Fruit fly (Drosophila melanogaster) whole organism, adult: ENCODE data around the gene Tsp29Fb.

Experiments
- CG11617 ChIP-seq: fragments of 200-800 bp; sonication (Bioruptor generic); optimal IDR thresholded peaks from 2 replicates; lab custom pipeline; 2017; ENCODE audit warnings: mild to moderate bottlenecking, missing biosample characterization, missing genetic modification reagents, missing genetic modification characterization
- CG12768 ChIP-seq: fragments of 200-800 bp; sonication (Bioruptor generic); optimal IDR thresholded peaks from 2 replicates; lab custom pipeline; 2017; ENCODE audit warnings: missing biosample characterization, missing genetic modification characterization, mild to moderate bottlenecking, moderate library complexity, missing genetic modification reagents
- CG1620 ChIP-seq: fragments of 200-800 bp; sonication (Bioruptor generic); optimal IDR thresholded peaks from 2 replicates; lab custom pipeline; 2016; ENCODE audit warnings: missing biosample characterization, missing genetic modification characterization
- CG5204 ChIP-seq: fragments of 200-800 bp; sonication (Bioruptor generic); optimal IDR thresholded peaks from 2 replicates; lab custom pipeline; 2016; ENCODE audit warnings: missing biosample characterization, missing genetic modification characterization
- CG7045 ChIP-seq: fragments of 200-800 bp; sonication (Bioruptor generic); optimal IDR thresholded peaks from 2 replicates; lab custom pipeline; 2017; ENCODE audit warnings: missing biosample characterization, mild to moderate bottlenecking, missing genetic modification characterization
- CG7101 ChIP-seq: fragments of 200-800 bp; sonication (Bioruptor generic); optimal IDR thresholded peaks from 2 replicates; lab custom pipeline; 2018; ENCODE audit warnings: missing biosample characterization, mild to moderate bottlenecking, missing genetic modification characterization, moderate library complexity
- Crg-1 ChIP-seq: fragments of 200-800 bp; sonication (Bioruptor generic); optimal IDR thresholded peaks from 2 replicates; lab custom pipeline; 2016; ENCODE audit warnings: missing biosample characterization, missing genetic modification characterization
- Mnt ChIP-seq: fragments of 200-800 bp; sonication (Bioruptor generic); optimal IDR thresholded peaks from 2 replicates; lab custom pipeline; 2016; ENCODE audit warnings: missing biosample characterization, mild to moderate bottlenecking, missing genetic modification characterization
- bab1 ChIP-seq: fragments of 200-800 bp; sonication (Bioruptor generic); optimal IDR thresholded peaks from 3 replicates; lab custom pipeline; 2019; ENCODE audit warnings: missing biosample characterization, mild to moderate bottlenecking, missing genetic modification characterization, moderate library complexity
- cic ChIP-seq: fragments of 200-800 bp; sonication (Bioruptor generic); optimal IDR thresholded peaks from 2 replicates; lab custom pipeline; 2017; ENCODE audit warnings: missing biosample characterization, mild to moderate bottlenecking, missing genetic modification characterization, moderate library complexity
- cnc ChIP-seq, 2 experiments: fragments of >200 bp; optimal IDR thresholded peaks; 2 replicates each; lab custom pipeline; 2017
- kay ChIP-seq: fragments of 200-800 bp; sonication (Bioruptor generic); peaks from one replicate; lab custom pipeline; 2016; ENCODE audit warnings: missing biosample characterization, missing genetic modification characterization, borderline replicate concordance
- ovo ChIP-seq: fragments of 200-800 bp; sonication (Bioruptor generic); optimal IDR thresholded peaks from 2 replicates; lab custom pipeline; 2016; ENCODE audit warnings: missing biosample characterization, missing genetic modification characterization
- pad ChIP-seq: fragments of 200-800 bp; sonication (Bioruptor generic); optimal IDR thresholded peaks from 3 replicates; lab custom pipeline; 2017; ENCODE audit warnings: missing biosample characterization, missing genetic modification characterization, mild to moderate bottlenecking, moderate library complexity, missing genetic modification reagents

dm6 chr2L:8972905-8973304 lies 35.7 kb downstream of the Tsp29Fb start:
- TF ChIP-seq ovo, result no peak
- TF ChIP-seq kay (GFP tag; lab: Kevin White, UChicago), result no peak
- TF ChIP-seq cic (GFP tag; lab: Kevin White, UChicago), result no peak
- TF ChIP-seq CG7101 (tag; lab: Kevin White, UChicago), result no peak
- TF ChIP-seq Crg-1 (GFP tag; lab: Kevin White, UChicago), result no peak
- no peak for TF ChIP-seq pad (GFP tag; lab: Kevin White, UChicago)
- no peak for TF ChIP-seq CG5204
- TF ChIP-seq cnc (optimal IDR thresholded peaks at IDR 0.05; lab: Kevin White, UChicago), result no peak
- no peak for TF ChIP-seq Mnt
- no peak for TF ChIP-seq CG7045 (GFP tag; lab: Kevin White, UChicago)
- TF ChIP-seq CG11617 (GFP tag; lab: Kevin White, UChicago), result no peak
- TF ChIP-seq CG1620, result no peak
- no peak for TF ChIP-seq bab1 (GFP tag; lab: Kevin White, UChicago)
- TF ChIP-seq CG12768 (GFP tag; lab: Kevin White, UChicago), result no peak
